Fruit fly (Drosophila melanogaster) whole organism, wandering third instar larva: ENCODE results near the gene CG9673.

Experiments
- Abd-B ChIP-seq: fragments of >200 bp; optimal IDR thresholded peaks from 2 replicates; lab custom pipeline; 2017; ENCODE audit warnings: missing biosample characterization, missing genetic modification characterization
- Hr78 ChIP-seq: fragments of >200 bp; optimal IDR thresholded peaks from 2 replicates; lab custom pipeline; 2017; ENCODE audit warnings: missing biosample characterization, missing genetic modification characterization
- Hr83 ChIP-seq: fragments of 200-300 bp; sonication (Bioruptor generic); optimal IDR thresholded peaks from 2 replicates; lab custom pipeline; 2016; ENCODE audit warnings: missing biosample characterization, mild to moderate bottlenecking, missing genetic modification characterization, moderate library complexity; ENCODE audit not compliant: poor library complexity, severe bottlenecking
- foxo ChIP-seq, 2 experiments: fragments of 200-800 bp; sonication (Bioruptor generic); optimal IDR thresholded peaks; 2 replicates in 1 of 2; 3 replicates in 1 of 2; lab custom pipeline; 2016 to 2017; ENCODE audit warnings: missing biosample characterization in 2 of 2, missing genetic modification characterization in 2 of 2
- fru ChIP-seq: fragments of 200-800 bp; sonication (Bioruptor generic); optimal IDR thresholded peaks from 3 replicates; lab custom pipeline; 2016; ENCODE audit warnings: missing biosample characterization, mild to moderate bottlenecking, missing genetic modification characterization
- h ChIP-seq: fragments of 200-800 bp; sonication (Bioruptor generic); optimal IDR thresholded peaks from 3 replicates; lab custom pipeline; 2016; ENCODE audit warnings: missing biosample characterization, mild to moderate bottlenecking, missing genetic modification characterization
- jim ChIP-seq: fragments of 175-275, 200-325 bp; sonication (Bioruptor generic); optimal IDR thresholded peaks from 2 replicates; lab custom pipeline; 2016; ENCODE audit warnings: missing biosample characterization, mild to moderate bottlenecking, missing genetic modification characterization
- lola ChIP-seq: fragments of >200 bp; optimal IDR thresholded peaks from 2 replicates; lab custom pipeline; 2017; ENCODE audit warnings: missing biosample characterization, missing genetic modification characterization
- pan ChIP-seq: fragments of >200 bp; optimal IDR thresholded peaks from 2 replicates; lab custom pipeline; 2017
- usp ChIP-seq: fragments of >200 bp; optimal IDR thresholded peaks from 2 replicates; lab custom pipeline; 2017; ENCODE audit warnings: missing biosample characterization, missing genetic modification characterization

DNA sequence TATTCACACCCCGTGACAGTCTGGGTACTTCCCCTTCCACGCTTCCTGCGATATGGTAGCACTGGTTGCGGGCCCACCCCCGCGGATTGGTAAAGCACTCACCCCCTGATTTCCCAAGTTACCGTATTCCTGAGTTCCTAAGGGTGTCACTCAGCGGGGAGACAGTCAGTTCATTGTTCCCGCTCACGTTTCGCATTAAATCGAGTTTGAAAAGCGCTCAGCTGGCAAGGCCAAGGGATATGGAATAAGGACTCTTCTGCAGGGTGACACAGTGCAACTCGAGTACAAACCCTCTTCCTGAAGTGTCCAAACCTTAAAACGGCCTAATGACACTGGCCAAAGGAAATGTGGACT lies 15.6 kb downstream of the CG9673 start:
- TF ChIP-seq h: no peak
- TF ChIP-seq Hr78 (GFP tag; lab: Kevin White, UChicago): no peak
- no peak for TF ChIP-seq Hr83
- TF ChIP-seq jim: no peak
- TF ChIP-seq Abd-B: no peak
- no peak for TF ChIP-seq pan (lab: Kevin White, UChicago)
- TF ChIP-seq fru (GFP tag; lab: Kevin White, UChicago): no peak
- no peak for TF ChIP-seq usp (GFP tag; lab: Kevin White, UChicago)
- TF ChIP-seq foxo (GFP tag; optimal IDR thresholded peaks at IDR 0.05; lab: Kevin White, UChicago): no peak
- no peak for TF ChIP-seq lola
